Fruit fly (Drosophila melanogaster) whole organism, wandering third instar larva: Measurements from ENCODE around the gene CG10185.

Experiments
- Hnf4 ChIP-seq: fragments of 200-800 bp; sonication (Bioruptor generic); optimal IDR thresholded peaks from 2 replicates; lab custom pipeline; 2016; ENCODE audit warnings: missing biosample characterization, mild to moderate bottlenecking, missing genetic modification characterization
- Hr78 ChIP-seq: fragments of >200 bp; optimal IDR thresholded peaks from 2 replicates; lab custom pipeline; 2017; ENCODE audit warnings: missing biosample characterization, missing genetic modification characterization
- br ChIP-seq: fragments of 200-800 bp; sonication (Bioruptor generic); optimal IDR thresholded peaks from 2 replicates; lab custom pipeline; 2016; ENCODE audit warnings: missing biosample characterization, missing genetic modification characterization
- h ChIP-seq: fragments of 200-800 bp; sonication (Bioruptor generic); optimal IDR thresholded peaks from 3 replicates; lab custom pipeline; 2016; ENCODE audit warnings: missing biosample characterization, mild to moderate bottlenecking, missing genetic modification characterization
- pan ChIP-seq: fragments of >200 bp; optimal IDR thresholded peaks from 2 replicates; lab custom pipeline; 2017
- rgr ChIP-seq: fragments of 200-800 bp; sonication (Bioruptor generic); optimal IDR thresholded peaks from 3 replicates; lab custom pipeline; 2016; ENCODE audit warnings: missing biosample characterization, mild to moderate bottlenecking, missing genetic modification characterization

dm6 chr3R:16078247-16078646 is 10.9 kb upstream of the CG10185 start:
- TF ChIP-seq Hnf4 (GFP tag; lab: Kevin White, UChicago), result no peak
- no peak for TF ChIP-seq pan (lab: Kevin White, UChicago)
- no peak for TF ChIP-seq h
- no peak for TF ChIP-seq br (GFP tag; lab: Kevin White, UChicago)
- no peak for TF ChIP-seq rgr
- no peak for TF ChIP-seq Hr78
